Fruit fly (Drosophila melanogaster): Measurements from ENCODE around the gene CG14106.

- TF ChIP-seq jim (GFP tag; optimal IDR thresholded peaks at IDR 0.05) (no peak), usp (GFP tag; optimal IDR thresholded peaks at IDR 0.05) (no peak), CG32264 (GFP tag; optimal IDR thresholded peaks at IDR 0.05) (no peak), CrebA (GFP tag; optimal IDR thresholded peaks at IDR 0.05; ENCODE audit: borderline replicate concordance) (no peak), tai (GFP tag; optimal IDR thresholded peaks at IDR 0.05) (no peak)
Observed at dm6 chr3L:13474607-13475006, 49.1 kb upstream of the CG14106 start, which contains the start of gene CG10089.
